Worm (Caenorhabditis elegans): ENCODE data around the gene sulp-4.

ce11 chrV:11913283-11913682 is 38.1 kb downstream of the sulp-4 start:
- TF ChIP-seq skn-1 (tag; optimal IDR thresholded peaks at IDR 0.05) = no peak
- no peak for TF ChIP-seq nhr-237 (tag; optimal IDR thresholded peaks at IDR 0.05)
- no peak for TF ChIP-seq elt-3 (tag; optimal IDR thresholded peaks at IDR 0.05)
- TF ChIP-seq isw-1 (GFP tag; IDR thresholded peaks at IDR 0.05) = no peak
- no peak for TF ChIP-seq aha-1 (tag; optimal IDR thresholded peaks at IDR 0.05)

Data from whole organism, L1 larva.